Worm (Caenorhabditis elegans) whole organism, L2 larva: ENCODE results near the gene nish-1.

Experiments
- C34F6.9 ChIP-seq: fragments of 150-350 bp; optimal IDR thresholded peaks from 2 replicates; lab custom pipeline; 2014; ENCODE audit warnings: missing biosample characterization, missing genetic modification characterization
- R02D3.7 ChIP-seq: fragments of 150-350 bp; optimal IDR thresholded peaks from 2 replicates; lab custom pipeline; 2014; ENCODE audit warnings: missing biosample characterization, missing genetic modification characterization
- Y55F3AM.14 ChIP-seq: fragments of 200-800 bp; sonication (Bioruptor generic); optimal IDR thresholded peaks from 2 replicates; lab custom pipeline; 2018; ENCODE audit warnings: mild to moderate bottlenecking, missing genetic modification characterization, missing compliant biosample characterization
- ZK546.5 ChIP-seq: sonication (generic microtip); optimal IDR thresholded peaks from 2 replicates; lab custom pipeline; 2017; ENCODE audit warnings: missing biosample characterization, missing genetic modification characterization
- alr-1 ChIP-seq: fragments of 150-350 bp; optimal IDR thresholded peaks from 2 replicates; lab custom pipeline; 2014; ENCODE audit warnings: missing biosample characterization, missing genetic modification characterization
- aly-2 ChIP-seq: fragments of 150-350 bp; optimal IDR thresholded peaks from 2 replicates; lab custom pipeline; 2014; ENCODE audit warnings: missing biosample characterization, missing genetic modification characterization
- blmp-1 ChIP-seq: sonication (generic microtip); optimal IDR thresholded peaks from 2 replicates; lab custom pipeline; 2017; ENCODE audit warnings: missing genetic modification characterization, mild to moderate bottlenecking, missing compliant biosample characterization, antibody characterized with exemption, moderate library complexity; ENCODE audit not compliant: insufficient read depth
- ceh-82 ChIP-seq: fragments of 150-350 bp; optimal IDR thresholded peaks from 2 replicates; lab custom pipeline; 2014; ENCODE audit warnings: missing biosample characterization, missing genetic modification characterization
- crh-2 ChIP-seq: sonication (generic microtip); optimal IDR thresholded peaks from 2 replicates; lab custom pipeline; 2017; ENCODE audit warnings: missing biosample characterization, missing genetic modification characterization
- dmd-4 ChIP-seq: sonication (generic microtip); optimal IDR thresholded peaks from 2 replicates; lab custom pipeline; 2017; ENCODE audit warnings: missing biosample characterization, missing genetic modification characterization
- egl-27 ChIP-seq: sonication (generic microtip); optimal IDR thresholded peaks from 3 replicates; lab custom pipeline; 2017; ENCODE audit warnings: missing biosample characterization, missing genetic modification reagents, missing genetic modification characterization
- elt-1 ChIP-seq: fragments of 150-350 bp; optimal IDR thresholded peaks from 2 replicates; lab custom pipeline; 2014; ENCODE audit warnings: missing biosample characterization, missing genetic modification characterization
- elt-3 ChIP-seq: sonication (generic microtip); optimal IDR thresholded peaks from 2 replicates; lab custom pipeline; 2017; ENCODE audit warnings: missing biosample characterization, missing genetic modification characterization
- fos-1 ChIP-seq: fragments of 150-350 bp; optimal IDR thresholded peaks from 2 replicates; lab custom pipeline; 2014; ENCODE audit warnings: missing biosample characterization, missing genetic modification characterization
- gmeb-1 ChIP-seq: fragments of 150-350 bp; optimal IDR thresholded peaks from 2 replicates; lab custom pipeline; 2014; ENCODE audit warnings: missing biosample characterization, missing genetic modification characterization
- lin-11 ChIP-seq: fragments of 150-350 bp; sonication (generic microtip); optimal IDR thresholded peaks from 2 replicates; lab custom pipeline; 2014; ENCODE audit warnings: missing biosample characterization, missing genetic modification characterization, inconsistent platforms, mixed read lengths
- lin-13 ChIP-seq: fragments of 150-350 bp; optimal IDR thresholded peaks from 2 replicates; lab custom pipeline; 2014; ENCODE audit warnings: missing biosample characterization, missing genetic modification reagents, missing genetic modification characterization
- lsy-2 ChIP-seq, 2 experiments: fragments of 150-350 bp in 1 of 2; sonication (generic microtip) in 1 of 2; optimal IDR thresholded peaks; 2 replicates each; lab custom pipeline; 2014 to 2017; ENCODE audit warnings: missing biosample characterization in 2 of 2, missing genetic modification characterization in 2 of 2
- mbf-1 ChIP-seq: sonication (generic microtip); optimal IDR thresholded peaks from 2 replicates; lab custom pipeline; 2017; ENCODE audit warnings: missing biosample characterization, missing genetic modification characterization
- nhr-10 ChIP-seq: sonication (generic microtip); optimal IDR thresholded peaks from 2 replicates; lab custom pipeline; 2017; ENCODE audit warnings: missing biosample characterization, missing genetic modification characterization
- nhr-12 ChIP-seq: fragments of 150-350 bp; optimal IDR thresholded peaks from 2 replicates; lab custom pipeline; 2014; ENCODE audit warnings: missing biosample characterization, missing genetic modification characterization
- nhr-129 ChIP-seq: fragments of 150-350 bp; optimal IDR thresholded peaks from 2 replicates; lab custom pipeline; 2014; ENCODE audit warnings: missing biosample characterization, missing genetic modification characterization
- nhr-21 ChIP-seq: fragments of 150-350 bp; optimal IDR thresholded peaks from 2 replicates; lab custom pipeline; 2014; ENCODE audit warnings: missing biosample characterization, missing genetic modification characterization
- nhr-23 ChIP-seq: fragments of 150-350 bp; optimal IDR thresholded peaks from 2 replicates; lab custom pipeline; 2014; ENCODE audit warnings: missing biosample characterization, missing genetic modification reagents, missing genetic modification characterization
- nhr-25 ChIP-seq: fragments of 150-350 bp; sonication (generic microtip); optimal IDR thresholded peaks from 3 replicates; lab custom pipeline; 2014; ENCODE audit warnings: missing biosample characterization, missing genetic modification characterization
- nhr-6 ChIP-seq: fragments of 150-350 bp; optimal IDR thresholded peaks from 2 replicates; lab custom pipeline; 2014; ENCODE audit warnings: missing biosample characterization, missing genetic modification characterization
- nhr-77 ChIP-seq: fragments of 150-350 bp; optimal IDR thresholded peaks from 2 replicates; lab custom pipeline; 2014; ENCODE audit warnings: missing biosample characterization, missing genetic modification characterization
- peb-1 ChIP-seq: fragments of 150-350 bp; optimal IDR thresholded peaks from 2 replicates; lab custom pipeline; 2014; ENCODE audit warnings: missing biosample characterization, missing genetic modification characterization
- sem-4 ChIP-seq: fragments of 150-350 bp; optimal IDR thresholded peaks from 2 replicates; lab custom pipeline; 2014; ENCODE audit warnings: missing biosample characterization, missing genetic modification reagents, missing genetic modification characterization
- skn-1 ChIP-seq: sonication (generic microtip); optimal IDR thresholded peaks from 2 replicates; lab custom pipeline; 2017; ENCODE audit warnings: missing biosample characterization, missing genetic modification characterization
- sma-3 ChIP-seq: sonication (generic microtip); optimal IDR thresholded peaks from 2 replicates; lab custom pipeline; 2016; ENCODE audit warnings: missing genetic modification reagents, missing genetic modification characterization, missing compliant biosample characterization
- sma-9 ChIP-seq, 2 experiments: fragments of 150-350 bp in 1 of 2; sonication (generic microtip) in 1 of 2; optimal IDR thresholded peaks; 2 replicates each; lab custom pipeline; 2014 to 2016; ENCODE audit warnings: missing genetic modification characterization in 2 of 2, mild to moderate bottlenecking in 1 of 2, missing biosample characterization in 1 of 2, missing compliant biosample characterization in 1 of 2, missing genetic modification reagents in 1 of 2, moderate library complexity in 1 of 2
- unc-39 ChIP-seq: fragments of 150-350 bp; optimal IDR thresholded peaks from 2 replicates; lab custom pipeline; 2014; ENCODE audit warnings: missing biosample characterization, missing genetic modification characterization
- unc-55 ChIP-seq: fragments of 150-350 bp; sonication (generic microtip); optimal IDR thresholded peaks from 3 replicates; lab custom pipeline; 2014; ENCODE audit warnings: missing biosample characterization, missing genetic modification reagents, missing genetic modification characterization
- zag-1 ChIP-seq: fragments of 150-350 bp; optimal IDR thresholded peaks from 2 replicates; lab custom pipeline; 2014; ENCODE audit warnings: missing biosample characterization, missing genetic modification characterization
- ztf-1 ChIP-seq: fragments of 200-800 bp; sonication (Bioruptor generic); conservative IDR thresholded peaks from 2 replicates; pipeline ENCODE4 v1.3.6; 2022; ENCODE audit warnings: missing genetic modification characterization, missing compliant biosample characterization
- ztf-4 ChIP-seq: fragments of 150-350 bp; optimal IDR thresholded peaks from 2 replicates; lab custom pipeline; 2014; ENCODE audit warnings: missing biosample characterization, missing genetic modification characterization

The nish-1 gene

DNA sequence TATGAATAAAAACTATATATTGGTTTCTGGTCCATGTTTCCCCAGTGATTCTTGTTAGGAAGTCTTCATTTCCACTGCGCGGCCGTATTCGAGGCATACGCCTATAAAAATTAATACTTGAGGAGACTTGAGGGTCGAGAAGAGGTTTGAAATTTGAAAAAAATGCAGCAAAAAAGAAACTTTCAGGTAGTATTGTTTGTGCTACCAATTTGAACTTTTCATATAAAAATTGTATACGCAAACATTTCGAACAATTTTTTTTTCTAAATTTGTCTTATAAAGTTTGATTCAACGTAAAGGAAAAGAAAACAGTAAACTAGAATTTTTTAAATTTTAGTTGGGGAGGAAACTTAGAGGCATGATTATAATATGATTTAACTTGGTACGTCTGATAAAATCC, 12.3 kb upstream of the nish-1 start, which contains the start of gene T11G6.4:
Gene T11G6.4 (minus strand): TSS at position 101 of the 400 bp plus-strand sequence.
- TF ChIP-seq sem-4, result no peak
- no peak for TF ChIP-seq unc-39 (tag; lab: Kevin White, UChicago)
- no peak for TF ChIP-seq gmeb-1
- no peak for TF ChIP-seq nhr-77 (tag; lab: Kevin White, UChicago)
- TF ChIP-seq lin-11 (tag; lab: Kevin White, UChicago), result no peak
- TF ChIP-seq ceh-82, result no peak
- TF ChIP-seq nhr-6, result no peak
- TF ChIP-seq dmd-4 (tag; lab: Kevin White, UChicago), result no peak

DNA sequence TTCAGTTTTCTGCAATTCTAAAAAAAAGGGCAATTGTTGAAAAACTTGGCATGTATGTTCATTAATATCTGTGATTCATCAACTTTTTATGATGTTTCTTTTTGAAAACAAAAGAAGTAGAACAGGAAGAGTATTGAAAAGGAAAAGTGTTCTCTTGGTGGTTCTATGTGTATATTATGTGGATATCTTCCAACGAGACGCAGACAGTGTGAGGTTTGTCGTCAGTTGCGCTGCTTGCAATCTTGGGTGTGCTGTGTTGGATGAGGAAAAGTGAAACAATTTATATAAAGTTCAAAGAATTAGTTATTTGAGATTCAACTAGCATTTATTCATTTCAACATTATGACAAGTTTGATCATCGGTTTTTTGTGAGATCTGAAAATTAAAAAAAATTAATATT, 11.7 kb upstream of the nish-1 start:
- TF ChIP-seq fos-1 (peak; percentile 23), ZK546.5 (no peak), unc-39 (tag; lab: Kevin White, UChicago) (no peak), unc-55 (peak; percentile 54), lsy-2 (tag; optimal IDR thresholded peaks at IDR 0.05; lab: Kevin White, UChicago) (peak in 1 of 2 experiments; percentile 45), crh-2 (peak; percentile 29), nhr-129 (tag; lab: Kevin White, UChicago) (peak; percentile 2), elt-1 (tag; lab: Kevin White, UChicago) (no peak), C34F6.9 (tag; lab: Kevin White, UChicago) (peak; percentile 46), blmp-1 (tag; lab: Kevin White, UChicago) (peak; percentile 56)

DNA sequence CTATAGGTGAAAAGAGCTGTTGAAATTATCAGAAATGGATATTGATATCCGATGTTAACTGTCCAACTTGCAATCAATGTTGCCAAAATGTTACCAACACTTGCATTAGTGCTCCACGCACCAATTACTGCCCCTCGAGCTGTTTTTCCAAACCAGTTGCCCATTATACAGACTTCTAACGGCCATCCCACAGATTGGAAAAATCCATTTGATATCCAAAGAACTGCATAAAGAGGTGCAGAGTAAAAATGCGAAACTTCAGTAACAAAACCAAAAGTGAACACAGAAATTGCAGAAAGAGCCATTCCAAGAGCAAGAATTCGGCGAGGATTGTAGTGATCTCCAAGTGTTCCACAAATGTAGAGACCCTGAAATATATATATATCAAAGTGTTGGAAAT, 10.1 kb upstream of the nish-1 start:
- TF ChIP-seq unc-55, result no peak
- TF ChIP-seq, all 48 proteins: peak for 0

DNA sequence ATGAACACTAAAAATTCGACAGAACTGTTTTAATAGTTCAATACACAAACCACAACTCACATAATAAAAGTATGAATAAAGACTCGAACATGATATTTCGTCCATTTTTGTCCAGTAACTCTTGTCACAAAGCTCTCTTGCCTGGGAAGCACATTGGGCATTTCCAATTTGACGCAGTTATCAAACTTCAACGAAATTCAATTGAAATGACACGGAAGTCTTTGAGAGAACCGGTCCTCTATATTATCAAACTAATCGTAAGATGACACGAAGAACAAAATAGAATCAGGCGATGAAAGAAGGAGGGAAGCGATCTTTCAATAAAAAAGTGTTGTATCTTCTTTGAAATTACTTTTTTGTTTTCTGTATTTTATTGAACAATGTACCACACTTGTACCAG, 9.1 kb upstream of the nish-1 start, which contains the start of gene T11G6.3:
Gene T11G6.3 (minus strand): TSS at position 189 of the 400 bp plus-strand sequence.
- TF ChIP-seq nhr-25 (tag; lab: Kevin White, UChicago) (peak; percentile 25), mbf-1 (no peak), ztf-4 (tag; lab: Kevin White, UChicago) (no peak), Y55F3AM.14 (GFP tag; lab: Kevin White, UChicago) (no peak), unc-55 (no peak), sma-3 (GFP tag; lab: Kevin White, UChicago) (no peak), dmd-4 (tag; lab: Kevin White, UChicago) (no peak), nhr-10 (no peak)

DNA sequence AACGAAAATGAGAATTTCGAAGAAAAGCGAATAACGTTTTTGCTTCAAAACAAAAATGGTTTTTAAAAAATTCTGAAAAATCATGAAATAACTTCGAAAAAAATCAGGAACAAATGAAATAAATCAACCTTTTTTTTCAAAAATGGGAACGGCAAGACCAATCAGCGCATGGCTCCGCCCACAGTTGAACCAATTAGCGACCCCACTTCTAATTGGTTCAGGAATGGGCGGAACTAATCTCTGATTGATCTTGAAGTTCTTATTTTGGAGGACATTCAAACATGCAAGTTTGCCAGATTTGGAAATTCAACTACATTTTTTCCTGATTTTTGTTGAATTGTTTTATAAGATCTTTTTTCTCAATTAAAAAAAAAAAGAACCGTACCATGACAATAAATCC, 8.2 kb upstream of the nish-1 start:
- TF ChIP-seq aly-2 (tag; lab: Kevin White, UChicago), result no peak
- no peak for TF ChIP-seq ztf-4 (tag; lab: Kevin White, UChicago)
- TF ChIP-seq mbf-1, result no peak
- TF ChIP-seq nhr-10, result no peak
- TF ChIP-seq R02D3.7, result no peak
- no peak for TF ChIP-seq lsy-2 (tag; optimal IDR thresholded peaks at IDR 0.05; lab: Kevin White, UChicago)
- no peak for TF ChIP-seq alr-1 (tag; lab: Kevin White, UChicago)
- TF ChIP-seq sma-9 (GFP tag; optimal IDR thresholded peaks at IDR 0.05; lab: Kevin White, UChicago), result no peak
- no peak for TF ChIP-seq sma-9 (tag; optimal IDR thresholded peaks at IDR 0.05; lab: Kevin White, UChicago)
- TF ChIP-seq nhr-77 (tag; lab: Kevin White, UChicago), result no peak
- TF ChIP-seq ztf-1 (GFP tag; lab: Robert Waterston, UW), result no peak
- no peak for TF ChIP-seq skn-1 (tag; lab: Kevin White, UChicago)
- no peak for TF ChIP-seq lin-11 (tag; lab: Kevin White, UChicago)
- TF ChIP-seq gmeb-1, result no peak
- no peak for TF ChIP-seq egl-27 (tag; lab: Kevin White, UChicago)
- no peak for TF ChIP-seq elt-3 (tag; lab: Kevin White, UChicago)
- TF ChIP-seq unc-39 (tag; lab: Kevin White, UChicago), result no peak
- no peak for TF ChIP-seq dmd-4 (tag; lab: Kevin White, UChicago)

DNA sequence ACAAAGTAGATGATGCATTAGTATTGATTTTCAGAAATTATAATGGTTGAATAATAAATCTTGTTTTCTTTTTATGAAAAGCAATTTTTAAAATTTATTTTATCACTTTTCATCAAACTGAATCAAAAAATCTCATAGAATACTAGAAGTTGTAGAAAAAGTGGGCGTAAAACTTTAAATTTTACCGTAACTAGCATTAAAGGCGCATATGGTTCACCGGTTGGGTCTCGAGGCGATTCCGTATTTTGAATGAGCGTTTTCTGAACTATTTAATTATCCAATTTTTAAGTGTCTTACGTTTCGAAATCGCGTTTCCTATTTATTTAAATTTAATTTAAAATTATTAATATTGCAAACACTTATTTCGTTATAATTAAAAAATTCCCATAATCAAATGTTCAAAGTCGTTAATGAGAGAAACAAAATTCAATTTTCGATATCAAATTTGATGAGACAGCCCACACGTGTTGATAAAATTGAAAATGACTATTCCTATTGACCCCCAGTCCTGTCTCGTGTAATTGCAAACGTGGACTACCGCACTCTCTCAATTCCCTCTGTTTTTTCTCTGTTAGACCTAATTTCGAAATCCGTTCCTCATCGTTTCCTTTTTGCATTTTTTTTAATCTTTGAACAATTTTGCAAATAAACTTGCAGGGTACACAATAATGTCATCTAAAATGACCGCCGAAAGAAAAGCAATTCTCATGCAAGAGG, 5.7 kb upstream of the nish-1 start, which contains the start of the genes T11G6.2 and hars-1:
Gene T11G6.2 (minus strand): TSS at position 197 of the 717 bp plus-strand sequence.
Gene hars-1 (plus strand): TSS at position 658 of the 717 bp plus-strand sequence.
- TF ChIP-seq aly-2 (tag; lab: Kevin White, UChicago) (no peak), fos-1 (peak; percentile 88), sma-3 (GFP tag; lab: Kevin White, UChicago) (no peak), skn-1 (tag; lab: Kevin White, UChicago) (no peak), lsy-2 (tag; optimal IDR thresholded peaks at IDR 0.05; lab: Kevin White, UChicago) (peak in 1 of 2 experiments; percentile 32), C34F6.9 (tag; lab: Kevin White, UChicago) (peak; percentile 31), nhr-77 (tag; lab: Kevin White, UChicago) (no peak), peb-1 (tag; lab: Kevin White, UChicago) (no peak), lin-11 (tag; lab: Kevin White, UChicago) (no peak), nhr-21 (tag; lab: Kevin White, UChicago) (no peak), nhr-12 (tag; lab: Kevin White, UChicago) (no peak), elt-3 (tag; lab: Kevin White, UChicago) (no peak), alr-1 (tag; lab: Kevin White, UChicago) (no peak), nhr-129 (tag; lab: Kevin White, UChicago) (peak; percentile 63), dmd-4 (tag; lab: Kevin White, UChicago) (no peak), nhr-6 (no peak), crh-2 (peak; percentile 64), blmp-1 (tag; lab: Kevin White, UChicago) (no peak), egl-27 (tag; lab: Kevin White, UChicago) (no peak), nhr-23 (tag; lab: Kevin White, UChicago) (no peak), lin-13 (GFP tag; lab: Kevin White, UChicago) (no peak), unc-55 (peak; percentile 47), nhr-25 (tag; lab: Kevin White, UChicago) (no peak), zag-1 (tag; lab: Kevin White, UChicago) (no peak)
